Worm (Caenorhabditis elegans): ENCODE measurements around the gene str-163.

- no peak for TF ChIP-seq sox-4 (tag; optimal IDR thresholded peaks at IDR 0.05)
- TF ChIP-seq nfya-1 (tag; optimal IDR thresholded peaks at IDR 0.05): no peak
- TF ChIP-seq pha-2 (tag; optimal IDR thresholded peaks at IDR 0.05): no peak
- TF ChIP-seq ceh-6 (GFP tag; optimal IDR thresholded peaks at IDR 0.05): no peak
- no peak for TF ChIP-seq pax-1 (tag; optimal IDR thresholded peaks at IDR 0.05)
- TF ChIP-seq sdc-2 (tag; optimal IDR thresholded peaks at IDR 0.05): no peak
- TF ChIP-seq pat-9 (tag; optimal IDR thresholded peaks at IDR 0.05): no peak
- no peak for TF ChIP-seq ama-1 (optimal IDR thresholded peaks at IDR 0.05)
- TF ChIP-seq ceh-45 (GFP tag; IDR thresholded peaks at IDR 0.05): no peak
- TF ChIP-seq Y22D7AL.16 (tag; optimal IDR thresholded peaks at IDR 0.05): no peak
- no peak for TF ChIP-seq nhr-232 (tag; optimal IDR thresholded peaks at IDR 0.05)
Observed at ce11 chrIV:4992089-4992488, 38.1 kb downstream of the str-163 start, which contains the start of gene str-162.

Data from whole organism, late embryonic.